Fruit fly (Drosophila melanogaster) whole organism, embryonic: ENCODE measurements around the gene CG17819.

ENCODE experiments used
- Abd-B ChIP-seq: fragments of 200-800 bp; sonication (Bioruptor generic); optimal IDR thresholded peaks from 2 replicates; lab custom pipeline; 2018; ENCODE audit warnings: missing biosample characterization, mild to moderate bottlenecking, missing genetic modification characterization, moderate library complexity
- C15 ChIP-seq: fragments of 200-800 bp; sonication (Bioruptor generic); IDR thresholded peaks from 3 replicates; pipeline ENCODE4 v1.3.6; 2022; ENCODE audit warnings: missing biosample characterization, missing genetic modification characterization
- CG13296 ChIP-seq: fragments of 200-800 bp; sonication (Bioruptor generic); optimal IDR thresholded peaks from 3 replicates; lab custom pipeline; 2018; ENCODE audit warnings: missing biosample characterization, mild to moderate bottlenecking, missing genetic modification characterization
- CG15269 ChIP-seq: fragments of 200-800 bp; sonication (Bioruptor generic); optimal IDR thresholded peaks from 2 replicates; lab custom pipeline; 2018; ENCODE audit warnings: missing biosample characterization, mild to moderate bottlenecking, missing genetic modification characterization, moderate library complexity
- CG17359 ChIP-seq: fragments of 200-800 bp; sonication (Bioruptor generic); optimal IDR thresholded peaks from 3 replicates; lab custom pipeline; 2018; ENCODE audit warnings: missing biosample characterization, mild to moderate bottlenecking, missing genetic modification characterization, moderate library complexity
- CG17361 ChIP-seq: fragments of 200-800 bp; sonication (Bioruptor generic); IDR thresholded peaks from 3 replicates; pipeline ENCODE4 v1.3.6; 2022; ENCODE audit warnings: missing biosample characterization, missing genetic modification characterization
- CG18764 ChIP-seq: fragments of 200-800 bp; sonication (Bioruptor generic); optimal IDR thresholded peaks from 3 replicates; lab custom pipeline; 2016; ENCODE audit warnings: missing biosample characterization, missing genetic modification characterization
- CG2889 ChIP-seq: fragments of 200-800 bp; sonication (Bioruptor generic); IDR thresholded peaks from 3 replicates; pipeline ENCODE4 v1.3.6; 2022; ENCODE audit warnings: missing biosample characterization, missing genetic modification characterization
- CG30403 ChIP-seq: fragments of 200-800 bp; sonication (Bioruptor generic); optimal IDR thresholded peaks from 3 replicates; lab custom pipeline; 2016; ENCODE audit warnings: missing biosample characterization, missing genetic modification characterization
- CG31441 ChIP-seq: fragments of 200-800 bp; sonication (Bioruptor generic); IDR thresholded peaks from 2 replicates; pipeline ENCODE4 v1.3.6; 2022; ENCODE audit warnings: missing biosample characterization, missing genetic modification characterization
- CG3163 ChIP-seq: fragments of 200-800 bp; sonication (Bioruptor generic); optimal IDR thresholded peaks from 3 replicates; lab custom pipeline; 2016; ENCODE audit warnings: missing biosample characterization, missing genetic modification characterization
- CG3726 ChIP-seq: fragments of 200-800 bp; sonication (Bioruptor generic); IDR thresholded peaks from 3 replicates; pipeline ENCODE4, ENCODE4 v1.3.6; 2022; ENCODE audit warnings: missing biosample characterization, missing genetic modification characterization
- CG4360 ChIP-seq: fragments of 200-800 bp; sonication (Bioruptor generic); IDR thresholded peaks from 2 replicates; pipeline ENCODE4 v1.3.6; 2022; ENCODE audit warnings: missing biosample characterization, missing genetic modification characterization
- CG4424 ChIP-seq: fragments of 200-800 bp; sonication (Bioruptor generic); optimal IDR thresholded peaks from 3 replicates; lab custom pipeline; 2016; ENCODE audit warnings: missing biosample characterization, missing genetic modification characterization
- CG4730 ChIP-seq: fragments of 200-800 bp; sonication (Bioruptor generic); IDR thresholded peaks from 2 replicates; pipeline ENCODE4 v1.3.6; 2022; ENCODE audit warnings: missing biosample characterization, missing genetic modification characterization
- CG5953 ChIP-seq: fragments of 200-800 bp; sonication (Bioruptor generic); IDR thresholded peaks from 2 replicates; pipeline ENCODE4 v1.3.6; 2022; ENCODE audit warnings: missing biosample characterization, missing genetic modification characterization
- CG6813 ChIP-seq: fragments of 200-800 bp; sonication (Bioruptor generic); optimal IDR thresholded peaks from 2 replicates; lab custom pipeline; 2017; ENCODE audit warnings: missing biosample characterization, missing genetic modification characterization, mild to moderate bottlenecking, moderate library complexity, missing genetic modification reagents
- CG7556 ChIP-seq: fragments of 200-800 bp; sonication (Bioruptor generic); optimal IDR thresholded peaks from 2 replicates; lab custom pipeline; 2017; ENCODE audit warnings: missing biosample characterization, mild to moderate bottlenecking, missing genetic modification characterization
- CG8388 ChIP-seq: fragments of 200-800 bp; sonication (Bioruptor generic); optimal IDR thresholded peaks from 2 replicates; lab custom pipeline; 2019; ENCODE audit warnings: missing biosample characterization, mild to moderate bottlenecking, missing genetic modification characterization, moderate library complexity
- CG8478 ChIP-seq: fragments of >200 bp; optimal IDR thresholded peaks from 2 replicates; lab custom pipeline; 2018
- CG8924 ChIP-seq: fragments of 200-800 bp; optimal IDR thresholded peaks from 3 replicates; lab custom pipeline; 2019; ENCODE audit warnings: missing biosample characterization, mild to moderate bottlenecking, missing genetic modification characterization, moderate library complexity
- CG9932 ChIP-seq: fragments of 200-800 bp; sonication (Bioruptor generic); IDR thresholded peaks from 2 replicates; pipeline ENCODE4 v1.3.6; 2022; ENCODE audit warnings: missing biosample characterization, missing genetic modification characterization
- CoRest ChIP-seq: fragments of 200-800 bp; sonication (Bioruptor generic); optimal IDR thresholded peaks from 3 replicates; lab custom pipeline; 2018; ENCODE audit warnings: missing biosample characterization, mild to moderate bottlenecking, missing genetic modification characterization, moderate library complexity
- CrebB ChIP-seq: fragments of 200-800 bp; sonication (Bioruptor generic); optimal IDR thresholded peaks from 3 replicates; lab custom pipeline; 2018; ENCODE audit warnings: missing biosample characterization, mild to moderate bottlenecking, missing genetic modification characterization
- Hr51 ChIP-seq, 2 experiments: fragments of 200-800 bp; sonication (Bioruptor generic); optimal IDR thresholded peaks; 2 replicates in 1 of 2; 3 replicates in 1 of 2; lab custom pipeline; 2016 to 2018; ENCODE audit warnings: missing biosample characterization in 2 of 2, missing genetic modification characterization in 2 of 2, mild to moderate bottlenecking in 1 of 2, moderate library complexity in 1 of 2
- Myb ChIP-seq: fragments of 200-800 bp; sonication (Bioruptor generic); optimal IDR thresholded peaks from 2 replicates; lab custom pipeline; 2016; ENCODE audit warnings: missing biosample characterization, missing genetic modification characterization
- Ravus ChIP-seq: fragments of 200-800 bp; sonication (Bioruptor generic); IDR thresholded peaks from 2 replicates; pipeline ENCODE4 v1.3.6; 2022; ENCODE audit warnings: missing biosample characterization, missing genetic modification characterization
- Ssrp ChIP-seq: fragments of 200-800 bp; sonication (Bioruptor generic); optimal IDR thresholded peaks from 2 replicates; lab custom pipeline; 2018; ENCODE audit warnings: missing biosample characterization, mild to moderate bottlenecking, missing genetic modification characterization, moderate library complexity
- Taf1 ChIP-seq: fragments of 200-800 bp; sonication (Bioruptor generic); IDR thresholded peaks from 2 replicates; pipeline ENCODE4 v1.3.6; 2022; ENCODE audit warnings: missing biosample characterization, missing genetic modification characterization
- Xrp1 ChIP-seq: fragments of 200-800 bp; sonication (Bioruptor generic); IDR thresholded peaks from 2 replicates; pipeline ENCODE4 v1.3.6; 2022; ENCODE audit warnings: missing biosample characterization, missing genetic modification characterization
- ab ChIP-seq: fragments of 200-800 bp; sonication (Bioruptor generic); optimal IDR thresholded peaks from 2 replicates; lab custom pipeline; 2016; ENCODE audit warnings: missing biosample characterization, missing genetic modification characterization
- chif ChIP-seq, 2 experiments: fragments of 200-800 bp; sonication (Bioruptor generic); optimal IDR thresholded peaks; 3 replicates each; lab custom pipeline; 2016; ENCODE audit warnings: missing biosample characterization in 2 of 2, missing genetic modification characterization in 2 of 2
- croc ChIP-seq: fragments of 200-800 bp; sonication (Bioruptor generic); conservative IDR thresholded peaks from 3 replicates; pipeline ENCODE4 v1.3.6; 2022; ENCODE audit warnings: missing biosample characterization, missing genetic modification characterization
- crp ChIP-seq, 2 experiments: fragments of 200-800 bp; sonication (Bioruptor generic); optimal IDR thresholded peaks; 2 replicates in 1 of 2; 3 replicates in 1 of 2; lab custom pipeline; 2017; ENCODE audit warnings: missing biosample characterization in 2 of 2, missing genetic modification characterization in 2 of 2, mild to moderate bottlenecking in 1 of 2, moderate library complexity in 1 of 2
- esg ChIP-seq: fragments of 200-800 bp; sonication (Bioruptor generic); conservative IDR thresholded peaks from 2 replicates; pipeline ENCODE4 v1.3.6; 2022; ENCODE audit warnings: missing biosample characterization, missing genetic modification characterization
- gem ChIP-seq: fragments of 200-800 bp; sonication (Bioruptor generic); optimal IDR thresholded peaks from 2 replicates; lab custom pipeline; 2019; ENCODE audit warnings: missing biosample characterization, mild to moderate bottlenecking, missing genetic modification characterization, moderate library complexity
- kah ChIP-seq: fragments of 200-800 bp; sonication (Bioruptor generic); optimal IDR thresholded peaks from 2 replicates; lab custom pipeline; 2018; ENCODE audit warnings: missing biosample characterization, mild to moderate bottlenecking, missing genetic modification characterization
- odd ChIP-seq: fragments of 200-800 bp; sonication (Bioruptor generic); optimal IDR thresholded peaks from 2 replicates; lab custom pipeline; 2017; ENCODE audit warnings: missing biosample characterization, mild to moderate bottlenecking, missing genetic modification characterization
- otp ChIP-seq: fragments of 200-800 bp; sonication (Bioruptor generic); IDR thresholded peaks from 3 replicates; pipeline ENCODE4, ENCODE4 v1.3.6; 2022; ENCODE audit warnings: missing biosample characterization, missing genetic modification characterization
- pan ChIP-seq, 4 experiments: fragments of >200 bp in 3 of 4; fragments of 200-800 bp in 1 of 4; sonication (Bioruptor generic) in 1 of 4; optimal IDR thresholded peaks in 3 of 4; IDR thresholded peaks in 1 of 4; 2 replicates each; pipeline versions ENCODE4 v1.3.6 to Lab custom; 2017 to 2022; ENCODE audit warnings: missing biosample characterization in 2 of 4, missing genetic modification characterization in 2 of 4, mixed read lengths in 1 of 4
- sc ChIP-seq, 3 experiments: fragments of >200 bp in 2 of 3; fragments of 200-800 bp in 1 of 3; sonication (Bioruptor generic) in 1 of 3; optimal IDR thresholded peaks; 2 replicates in 2 of 3; 3 replicates in 1 of 3; lab custom pipeline; 2017; ENCODE audit warnings: mild to moderate bottlenecking in 1 of 3, missing biosample characterization in 1 of 3, missing genetic modification characterization in 1 of 3, missing genetic modification reagents in 1 of 3
- sug ChIP-seq: fragments of 200-800 bp; optimal IDR thresholded peaks from 2 replicates; lab custom pipeline; 2019; ENCODE audit warnings: missing biosample characterization, mild to moderate bottlenecking, missing genetic modification characterization, moderate library complexity
- twi ChIP-seq: fragments of 200-800 bp; optimal IDR thresholded peaks from 2 replicates; lab custom pipeline; 2019; ENCODE audit warnings: missing biosample characterization, mild to moderate bottlenecking, missing genetic modification characterization, moderate library complexity
- vvl ChIP-seq: fragments of 200-800 bp; sonication (Bioruptor generic); IDR thresholded peaks from 2 replicates; pipeline ENCODE4 v1.3.6; 2022; ENCODE audit warnings: missing biosample characterization, missing genetic modification characterization
- wdn ChIP-seq: fragments of 200-800 bp; sonication (Bioruptor generic); IDR thresholded peaks from 2 replicates; pipeline ENCODE4 v1.3.6; 2022; ENCODE audit warnings: missing biosample characterization, missing genetic modification characterization
- wek ChIP-seq: fragments of 200-800 bp; sonication (Bioruptor generic); optimal IDR thresholded peaks from 3 replicates; lab custom pipeline; 2018; ENCODE audit warnings: missing biosample characterization, mild to moderate bottlenecking, missing genetic modification characterization, moderate library complexity
- wor ChIP-seq: fragments of 200-800 bp; sonication (Bioruptor generic); IDR thresholded peaks from 2 replicates; pipeline ENCODE4 v1.3.6; 2022; ENCODE audit warnings: missing biosample characterization, missing genetic modification characterization
- yki ChIP-seq: fragments of >200 bp; optimal IDR thresholded peaks from 3 replicates; lab custom pipeline; 2018
- zf30C ChIP-seq: fragments of 200-800 bp; sonication (Bioruptor generic); optimal IDR thresholded peaks from 3 replicates; lab custom pipeline; 2018; ENCODE audit warnings: missing biosample characterization, mild to moderate bottlenecking, missing genetic modification characterization

The CG17819 gene

DNA sequence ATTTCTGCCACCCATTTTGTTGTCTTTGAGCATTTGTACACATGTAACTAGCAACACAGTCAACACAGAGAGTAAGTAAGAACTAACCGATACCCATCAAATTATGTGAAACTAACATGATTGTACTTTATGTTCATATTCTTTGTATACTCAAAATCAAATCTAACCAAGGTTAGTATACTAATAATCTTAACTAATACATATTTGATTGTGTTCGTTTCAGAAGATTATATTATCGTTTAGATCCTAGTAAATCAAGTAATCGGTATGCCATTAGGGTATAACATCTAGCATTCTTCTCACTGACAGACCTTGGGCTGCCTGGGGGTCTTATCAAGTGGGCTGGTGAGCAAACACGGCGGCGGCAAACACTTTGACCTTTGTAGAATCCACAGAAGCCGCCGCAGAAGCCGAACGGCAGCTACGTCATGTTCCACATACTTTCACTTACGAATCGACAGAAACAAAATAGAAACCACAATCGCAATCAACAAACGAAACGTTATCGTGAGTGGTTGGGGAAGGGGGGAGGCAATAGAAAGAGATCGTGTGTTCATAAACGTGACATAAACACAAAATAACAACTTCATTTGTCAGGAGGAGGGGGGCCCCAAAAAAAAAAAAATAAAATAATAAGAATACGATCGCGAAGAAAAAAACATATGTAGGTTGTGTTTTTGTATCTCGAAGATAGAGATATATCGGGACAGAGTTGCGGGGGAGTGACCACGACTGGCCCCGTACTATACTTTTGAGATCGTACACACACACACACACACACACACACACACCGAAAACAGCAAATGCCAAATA lies 49.8 kb downstream of the CG17819 start (continued):
- TF ChIP-seq CrebB (tag; lab: Kevin White, UChicago) (no peak), CG8924 (tag; lab: Kevin White, UChicago) (no peak), CG3163 (no peak), CG8478 (lab: Kevin White, UChicago) (no peak), CG9932 (GFP tag; lab: Robert Waterston, UW) (no peak), Ravus (GFP tag; lab: Robert Waterston, UW) (no peak), CG17361 (GFP tag; lab: Robert Waterston, UW) (peak; percentile 44; the same call in 1 of the 3 replicates), CG7556 (GFP tag; lab: Kevin White, UChicago) (peak; percentile 5), CG4360 (GFP tag; lab: Robert Waterston, UW) (no peak), kah (GFP tag; lab: Kevin White, UChicago) (no peak), CG13296 (no peak), sc (optimal IDR thresholded peaks at IDR 0.05; lab: Kevin White, UChicago) (no peak), sc (GFP tag; optimal IDR thresholded peaks at IDR 0.05; lab: Kevin White, UChicago) (peak; percentile 16), vvl (peak; percentile 12; the same call in 1 of the 2 replicates), CG4730 (GFP tag; lab: Robert Waterston, UW) (no peak), CG15269 (tag; lab: Kevin White, UChicago) (no peak), CG8388 (GFP tag; lab: Kevin White, UChicago) (peak; percentile 1), pan (optimal IDR thresholded peaks at IDR 0.05; lab: Kevin White, UChicago) (peak in 1 of 2 experiments; percentile 56), pan (GFP tag; optimal IDR thresholded peaks at IDR 0.05 in 1 of 2, IDR thresholded peaks at IDR 0.05 in 1 of 2) (no peak), esg (GFP tag; lab: Robert Waterston, UW) (no peak), CG6813 (no peak), Hr51 (GFP tag; optimal IDR thresholded peaks at IDR 0.05; lab: Kevin White, UChicago) (no peak), wdn (GFP tag; lab: Robert Waterston, UW) (no peak), CG18764 (no peak), twi (tag; lab: Kevin White, UChicago) (peak; percentile 33), odd (GFP tag; lab: Kevin White, UChicago) (peak; percentile 39), wek (no peak), wor (GFP tag; lab: Robert Waterston, UW) (no peak), CG2889 (GFP tag; lab: Robert Waterston, UW) (no peak), sug (tag; lab: Kevin White, UChicago) (peak; percentile 72), Myb (GFP tag; lab: Kevin White, UChicago) (no peak), Abd-B (no peak), ab (GFP tag; lab: Kevin White, UChicago) (no peak), gem (tag; lab: Kevin White, UChicago) (peak; percentile 24), Taf1 (GFP tag; lab: Robert Waterston, UW) (no peak), CG5953 (GFP tag; lab: Robert Waterston, UW) (0 out of 2 replicates have a peak, but pooled peaks have one; percentile 14), CG30403 (GFP tag; lab: Kevin White, UChicago) (no peak), otp (peak; percentile 23; the same call in 1 of the 3 replicates), CG3726 (GFP tag; lab: Robert Waterston, UW) (no peak), C15 (GFP tag; lab: Robert Waterston, UW) (no peak), yki (no peak), CoRest (tag; lab: Kevin White, UChicago) (no peak), zf30C (GFP tag; lab: Kevin White, UChicago) (no peak), Xrp1 (GFP tag; lab: Robert Waterston, UW) (peak; percentile 10), Ssrp (tag; lab: Kevin White, UChicago) (no peak), CG17359 (peak; percentile 2), CG31441 (GFP tag; lab: Robert Waterston, UW) (no peak), croc (no peak), CG4424 (GFP tag; lab: Kevin White, UChicago) (no peak), crp (GFP tag; optimal IDR thresholded peaks at IDR 0.05; lab: Kevin White, UChicago) (no peak), chif (GFP tag; optimal IDR thresholded peaks at IDR 0.05; lab: Kevin White, UChicago) (peak in 1 of 2 experiments; percentile 39)
